Worm (Caenorhabditis elegans) whole organism, midembryonic: ENCODE measurements around the gene T04C12.7.

Experiments used
- T22C8.4 ChIP-seq: fragments of 200-800 bp; sonication (Bioruptor generic); IDR thresholded peaks from 2 replicates; pipeline ENCODE4 v1.3.6; 2022; ENCODE audit warnings: missing genetic modification characterization, missing compliant biosample characterization
- cog-1 ChIP-seq: sonication (generic microtip); optimal IDR thresholded peaks from 2 replicates; lab custom pipeline; 2016; ENCODE audit warnings: missing genetic modification characterization, missing compliant biosample characterization
- klf-2 ChIP-seq: fragments of 200-800 bp; sonication (Bioruptor generic); conservative IDR thresholded peaks from 2 replicates; pipeline ENCODE4 v1.3.6; 2022; ENCODE audit warnings: missing genetic modification reagents, missing genetic modification characterization, missing compliant biosample characterization
- med-1 ChIP-seq: sonication (generic microtip); optimal IDR thresholded peaks from 2 replicates; lab custom pipeline; 2017; ENCODE audit warnings: missing genetic modification characterization, mild to moderate bottlenecking, missing compliant biosample characterization, antibody characterized with exemption, missing genetic modification reagents; ENCODE audit not compliant: insufficient read depth
- ztf-23 ChIP-seq: fragments of 200-800 bp; sonication (Bioruptor generic); IDR thresholded peaks from 2 replicates; pipeline ENCODE4 v1.3.6; 2022; ENCODE audit warnings: missing genetic modification reagents, missing genetic modification characterization, missing compliant biosample characterization
- ztf-29 ChIP-seq: fragments of 200-800 bp; sonication (Bioruptor generic); IDR thresholded peaks from 2 replicates; pipeline ENCODE4 v1.3.6; 2022; ENCODE audit warnings: missing genetic modification reagents, missing genetic modification characterization, missing compliant biosample characterization

DNA sequence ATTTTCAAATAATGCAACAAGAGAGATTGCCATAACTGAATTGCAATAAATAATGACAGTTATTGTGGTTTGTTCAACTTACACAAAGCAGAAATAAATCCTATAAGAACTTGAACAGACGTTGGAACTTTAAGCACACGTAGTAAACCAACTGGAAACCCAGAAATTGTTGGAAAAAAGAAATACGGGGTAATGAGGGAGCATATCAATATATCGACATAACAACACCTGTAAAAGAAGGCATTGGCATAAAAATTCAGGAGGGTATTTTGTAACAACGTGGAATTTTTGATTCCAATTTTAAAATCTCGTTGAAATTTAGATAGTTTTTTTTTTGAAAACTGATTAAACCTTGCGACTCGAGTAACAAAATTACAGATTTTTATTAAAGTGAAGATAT lies 2.6 kb downstream of the T04C12.7 start:
- TF ChIP-seq ztf-23 (no peak), med-1 (no peak), T22C8.4 (no peak), klf-2 (GFP tag; lab: Robert Waterston, UW) (no peak), cog-1 (tag; lab: Kevin White, UChicago) (no peak), ztf-29 (GFP tag; lab: Robert Waterston, UW) (no peak)
